Worm (Caenorhabditis elegans) whole organism, late embryonic: ENCODE results near the gene F36H1.12.
A peak's percentile ranks its signal among the peaks of the same experiment; 100 is the strongest.

Experiments used
- K09A11.1 ChIP-seq: sonication (generic microtip); optimal IDR thresholded peaks from 2 replicates; lab custom pipeline; 2017; ENCODE audit warnings: antibody characterized with exemption, mild to moderate bottlenecking, missing genetic modification characterization, missing compliant biosample characterization; ENCODE audit not compliant: insufficient read depth
- ahr-1 ChIP-seq: sonication (generic microtip); optimal IDR thresholded peaks from 2 replicates; lab custom pipeline; 2016; ENCODE audit warnings: missing genetic modification characterization, missing compliant biosample characterization
- ama-1 ChIP-seq: fragments of 150-350 bp; optimal IDR thresholded peaks from 2 replicates; lab custom pipeline; 2014
- ceh-22 ChIP-seq: sonication (generic microtip); optimal IDR thresholded peaks from 2 replicates; lab custom pipeline; 2017; ENCODE audit warnings: missing biosample characterization, missing genetic modification characterization
- ceh-24 ChIP-seq: sonication (generic microtip); optimal IDR thresholded peaks from 2 replicates; lab custom pipeline; 2016; ENCODE audit warnings: mild to moderate bottlenecking, missing genetic modification characterization, missing compliant biosample characterization
- ceh-30 ChIP-seq: fragments of 150-350 bp; optimal IDR thresholded peaks from 2 replicates; lab custom pipeline; 2014; ENCODE audit warnings: missing biosample characterization, missing genetic modification characterization
- ceh-31 ChIP-seq: sonication (generic microtip); optimal IDR thresholded peaks from 2 replicates; lab custom pipeline; 2016; ENCODE audit warnings: missing genetic modification characterization, missing compliant biosample characterization
- ceh-34 ChIP-seq: sonication (generic microtip); optimal IDR thresholded peaks from 2 replicates; lab custom pipeline; 2016; ENCODE audit warnings: mild to moderate bottlenecking, missing genetic modification characterization, missing compliant biosample characterization
- ceh-6 ChIP-seq: fragments of 200-800 bp; sonication (Bioruptor generic); optimal IDR thresholded peaks from 2 replicates; lab custom pipeline; 2018; ENCODE audit warnings: mild to moderate bottlenecking, missing genetic modification characterization, missing compliant biosample characterization
- ceh-9 ChIP-seq: sonication (generic microtip); optimal IDR thresholded peaks from 2 replicates; lab custom pipeline; 2016; ENCODE audit warnings: mild to moderate bottlenecking, missing genetic modification characterization, inconsistent platforms, missing compliant biosample characterization
- che-1 ChIP-seq: sonication (generic microtip); optimal IDR thresholded peaks from 2 replicates; lab custom pipeline; 2016; ENCODE audit warnings: mild to moderate bottlenecking, missing genetic modification characterization, missing compliant biosample characterization
- dmd-4 ChIP-seq: sonication (generic microtip); optimal IDR thresholded peaks from 2 replicates; lab custom pipeline; 2016; ENCODE audit warnings: borderline replicate concordance, missing genetic modification characterization, missing compliant biosample characterization
- dve-1 ChIP-seq: sonication (generic microtip); optimal IDR thresholded peaks from 2 replicates; lab custom pipeline; 2017; ENCODE audit warnings: antibody characterized with exemption, mild to moderate bottlenecking, missing genetic modification characterization, missing compliant biosample characterization
- elt-2 ChIP-seq: sonication (generic microtip); optimal IDR thresholded peaks from 2 replicates; lab custom pipeline; 2016; ENCODE audit warnings: missing genetic modification reagents, missing genetic modification characterization, missing compliant biosample characterization
- fax-1 ChIP-seq: sonication (generic microtip); optimal IDR thresholded peaks from 2 replicates; lab custom pipeline; 2016; ENCODE audit warnings: missing genotype, missing genetic modification characterization, missing compliant biosample characterization
- fkh-10 ChIP-seq: fragments of 150-350 bp; optimal IDR thresholded peaks from 2 replicates; lab custom pipeline; 2014; ENCODE audit warnings: missing biosample characterization, missing genetic modification reagents, missing genetic modification characterization
- fkh-6 ChIP-seq: sonication (generic microtip); optimal IDR thresholded peaks from 2 replicates; lab custom pipeline; 2016; ENCODE audit warnings: missing genetic modification characterization, missing compliant biosample characterization
- hlh-13 ChIP-seq: fragments of 200-800 bp; sonication (Bioruptor generic); optimal IDR thresholded peaks from 2 replicates; lab custom pipeline; 2018; ENCODE audit warnings: mild to moderate bottlenecking, missing genetic modification characterization, missing compliant biosample characterization
- hlh-15 ChIP-seq: sonication (generic microtip); optimal IDR thresholded peaks from 2 replicates; lab custom pipeline; 2016; ENCODE audit warnings: missing genetic modification characterization, missing compliant biosample characterization
- hlh-30 ChIP-seq: sonication (generic microtip); optimal IDR thresholded peaks from 2 replicates; lab custom pipeline; 2017; ENCODE audit warnings: antibody characterized with exemption, missing genetic modification characterization, missing compliant biosample characterization; ENCODE audit not compliant: insufficient read depth
- hlh-6 ChIP-seq: sonication (generic microtip); optimal IDR thresholded peaks from 2 replicates; lab custom pipeline; 2016; ENCODE audit warnings: missing genotype, missing genetic modification characterization, missing compliant biosample characterization
- lin-11 ChIP-seq: fragments of 200-800 bp; sonication (Bioruptor generic); optimal IDR thresholded peaks from 2 replicates; lab custom pipeline; 2018; ENCODE audit warnings: mild to moderate bottlenecking, missing genetic modification characterization, missing compliant biosample characterization
- madf-2 ChIP-seq: sonication (generic microtip); optimal IDR thresholded peaks from 2 replicates; lab custom pipeline; 2017; ENCODE audit warnings: missing genetic modification characterization, missing compliant biosample characterization
- nfya-1 ChIP-seq: sonication (generic microtip); optimal IDR thresholded peaks from 2 replicates; lab custom pipeline; 2017; ENCODE audit warnings: missing genetic modification characterization, mild to moderate bottlenecking, missing compliant biosample characterization, antibody characterized with exemption, moderate library complexity
- nhr-232 ChIP-seq: sonication (generic microtip); optimal IDR thresholded peaks from 2 replicates; lab custom pipeline; 2016; ENCODE audit warnings: missing genetic modification characterization, missing compliant biosample characterization
- npax-4 ChIP-seq: sonication (generic microtip); optimal IDR thresholded peaks from 2 replicates; lab custom pipeline; 2016; ENCODE audit warnings: missing genetic modification characterization, missing compliant biosample characterization
- pag-3 ChIP-seq: sonication (generic microtip); optimal IDR thresholded peaks from 2 replicates; lab custom pipeline; 2016; ENCODE audit warnings: missing compliant biosample characterization, missing genetic modification characterization, borderline replicate concordance
- pat-9 ChIP-seq: fragments of 200-800 bp; sonication (Bioruptor generic); optimal IDR thresholded peaks from 2 replicates; lab custom pipeline; 2018; ENCODE audit warnings: mild to moderate bottlenecking, missing genetic modification characterization, moderate library complexity, missing compliant biosample characterization
- pax-1 ChIP-seq: fragments of 150-350 bp; optimal IDR thresholded peaks from 2 replicates; lab custom pipeline; 2014; ENCODE audit warnings: missing biosample characterization, missing genetic modification characterization
- pha-2 ChIP-seq: sonication (generic microtip); optimal IDR thresholded peaks from 2 replicates; lab custom pipeline; 2017; ENCODE audit warnings: mild to moderate bottlenecking, missing genetic modification characterization, missing compliant biosample characterization
- pros-1 ChIP-seq: fragments of 150-350 bp; optimal IDR thresholded peaks from 2 replicates; lab custom pipeline; 2014; ENCODE audit warnings: missing biosample characterization, missing genetic modification reagents, missing genetic modification characterization
- ref-2 ChIP-seq: sonication (generic microtip); optimal IDR thresholded peaks from 2 replicates; lab custom pipeline; 2016; ENCODE audit warnings: missing genetic modification characterization, missing compliant biosample characterization
- rnt-1 ChIP-seq: sonication (generic microtip); optimal IDR thresholded peaks from 2 replicates; lab custom pipeline; 2016; ENCODE audit warnings: missing genetic modification characterization, missing compliant biosample characterization
- sdc-2 ChIP-seq: sonication (generic microtip); optimal IDR thresholded peaks from 2 replicates; lab custom pipeline; 2016; ENCODE audit warnings: missing genotype, missing genetic modification characterization, missing compliant biosample characterization
- sox-2 ChIP-seq: fragments of 200-800 bp; sonication (Bioruptor generic); IDR thresholded peaks from 2 replicates; pipeline ENCODE4 v1.3.6; 2022; ENCODE audit warnings: missing genetic modification reagents, missing genetic modification characterization, missing compliant biosample characterization
- sox-4 ChIP-seq: sonication (generic microtip); optimal IDR thresholded peaks from 2 replicates; lab custom pipeline; 2017; ENCODE audit warnings: mild to moderate bottlenecking, missing genetic modification characterization, inconsistent platforms, missing compliant biosample characterization
- syd-9 ChIP-seq: sonication (generic microtip); optimal IDR thresholded peaks from 2 replicates; lab custom pipeline; 2016; ENCODE audit warnings: mild to moderate bottlenecking, missing genetic modification characterization, moderate library complexity, missing compliant biosample characterization
- tbx-2 ChIP-seq: sonication (generic microtip); optimal IDR thresholded peaks from 2 replicates; lab custom pipeline; 2016; ENCODE audit warnings: missing genetic modification characterization, missing compliant biosample characterization
- unc-42 ChIP-seq: sonication (generic microtip); optimal IDR thresholded peaks from 2 replicates; lab custom pipeline; 2016; ENCODE audit warnings: missing genotype, missing genetic modification characterization, missing compliant biosample characterization
- ztf-16 ChIP-seq: sonication (generic microtip); optimal IDR thresholded peaks from 2 replicates; lab custom pipeline; 2017; ENCODE audit warnings: missing genetic modification characterization, missing compliant biosample characterization

F36H1.12 gene

DNA sequence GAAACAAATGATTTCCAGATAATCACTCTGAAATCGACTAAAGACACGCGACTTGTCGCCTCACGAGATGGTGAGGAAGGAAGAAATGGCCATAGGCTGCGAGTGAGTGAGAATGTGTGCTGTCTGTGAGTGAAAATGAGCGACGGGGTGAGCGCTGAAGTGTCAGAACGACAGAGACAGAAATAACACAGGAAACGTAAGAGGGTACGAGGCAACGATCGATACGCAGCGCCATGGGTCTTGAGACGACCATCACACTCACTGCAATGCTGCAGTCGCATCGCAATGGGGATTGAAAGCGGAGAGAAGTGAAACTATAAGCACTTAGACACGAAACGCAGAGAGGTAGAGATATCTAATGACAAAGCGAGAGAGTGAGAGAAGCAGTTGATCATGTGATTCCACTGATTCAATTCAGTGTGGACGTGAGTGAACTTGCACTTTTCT, 29.3 kb upstream of the F36H1.12 start (continued):
- TF ChIP-seq ceh-9 (tag; lab: Kevin White, UChicago) (no peak), che-1 (tag; lab: Kevin White, UChicago) (no peak), syd-9 (tag; lab: Kevin White, UChicago) (peak; percentile 67), ceh-22 (peak; percentile 48), ama-1 (lab: Kevin White, UChicago) (no peak), ceh-6 (GFP tag; lab: Kevin White, UChicago) (no peak), dve-1 (tag; lab: Kevin White, UChicago) (peak; percentile 83), sdc-2 (tag; lab: Kevin White, UChicago) (peak; percentile 43), hlh-6 (tag; lab: Kevin White, UChicago) (peak; percentile 27), tbx-2 (peak; percentile 94), dmd-4 (tag; lab: Kevin White, UChicago) (no peak), sox-4 (tag; lab: Kevin White, UChicago) (no peak), lin-11 (tag; lab: Kevin White, UChicago) (no peak), hlh-30 (peak; percentile 97), ceh-34 (peak; percentile 95), nhr-232 (tag; lab: Kevin White, UChicago) (no peak), fkh-6 (tag; lab: Kevin White, UChicago) (peak; percentile 24), ref-2 (tag; lab: Kevin White, UChicago) (peak; percentile 75), ahr-1 (tag; lab: Kevin White, UChicago) (no peak), pag-3 (tag; lab: Kevin White, UChicago) (no peak)

DNA sequence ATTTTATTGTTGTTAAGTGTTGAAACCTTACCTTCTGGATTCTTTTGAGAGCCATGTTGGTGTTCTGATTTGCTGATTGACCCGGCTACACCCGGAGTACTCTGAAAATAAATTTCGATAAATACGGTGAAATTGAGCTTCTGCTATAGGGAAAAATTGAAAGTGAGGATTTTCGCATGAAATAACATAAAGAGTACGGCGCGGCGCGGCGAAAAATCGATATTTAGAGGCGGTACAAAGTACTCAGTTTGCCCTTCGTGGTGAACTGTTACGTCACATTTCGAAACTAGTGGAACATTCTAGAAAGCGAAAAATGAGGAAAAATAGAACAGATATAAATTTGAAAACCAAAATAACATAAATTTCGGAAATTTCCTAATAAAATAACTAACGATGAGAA, 28.7 kb upstream of the F36H1.12 start, which contains the start of gene let-70:
let-70 (minus strand) TSS at position 101 of the 400 bp plus-strand sequence.
- TF ChIP-seq pha-2 (tag; lab: Kevin White, UChicago), result no peak
- no peak for TF ChIP-seq pax-1
- no peak for TF ChIP-seq elt-2
- TF ChIP-seq ceh-31 (tag; lab: Kevin White, UChicago), result no peak

DNA sequence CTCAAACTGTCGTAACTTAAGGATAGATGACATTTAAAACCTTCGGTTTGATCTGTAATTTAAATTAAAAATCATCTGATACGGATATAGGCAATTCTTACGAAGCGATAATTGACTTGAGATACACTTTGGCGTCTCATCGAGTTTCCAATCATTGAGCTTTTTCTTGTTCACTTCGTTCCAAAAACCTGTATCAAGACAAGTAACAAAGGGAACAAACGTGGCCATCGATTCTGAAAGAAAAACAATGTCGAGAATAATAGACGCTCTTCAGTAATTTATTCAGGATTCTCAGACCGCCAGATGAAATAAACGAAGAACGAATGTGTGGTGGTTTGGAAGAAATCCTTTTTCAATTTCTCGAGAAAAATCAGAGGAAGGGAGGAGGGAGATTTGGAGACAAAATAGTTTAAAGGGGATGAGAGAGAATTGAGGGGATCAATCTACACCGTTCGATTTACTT, 27.4 kb upstream of the F36H1.12 start, which contains the start of gene atg-7:
atg-7 (minus strand) TSS at position 233 of the 463 bp plus-strand sequence.
- TF ChIP-seq ceh-9 (tag; lab: Kevin White, UChicago) (no peak), rnt-1 (no peak), ceh-30 (tag; lab: Kevin White, UChicago) (no peak), ama-1 (lab: Kevin White, UChicago) (peak; percentile 26)

DNA sequence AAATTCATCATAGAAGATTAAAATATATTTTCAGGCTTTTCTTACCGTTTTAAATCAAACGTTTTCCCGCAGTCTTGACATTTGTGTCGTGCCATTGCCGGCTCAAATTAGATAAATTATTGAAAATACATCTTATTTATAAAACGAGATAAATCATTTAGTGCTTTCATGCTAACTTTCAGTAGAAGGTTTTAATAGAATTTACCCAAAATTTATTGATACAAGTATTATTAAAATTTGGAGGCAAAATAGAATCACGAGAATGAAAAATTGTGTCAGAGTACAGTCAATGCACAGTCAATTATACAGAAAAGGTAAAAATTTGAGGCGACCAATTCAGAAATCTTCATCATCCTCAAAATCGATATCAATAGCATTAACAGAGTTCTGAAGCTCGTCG, 25.0 kb upstream of the F36H1.12 start, which contains the start of gene Y5F2A.4:
Y5F2A.4 (minus strand) TSS at position 101 of the 400 bp plus-strand sequence.
- TF ChIP-seq nfya-1 (tag; lab: Kevin White, UChicago), result no peak
- no peak for TF ChIP-seq fkh-10
- TF ChIP-seq unc-42 (tag; lab: Kevin White, UChicago), result no peak
- TF ChIP-seq fax-1, result no peak
- no peak for TF ChIP-seq ceh-24 (tag; lab: Kevin White, UChicago)
- TF ChIP-seq K09A11.1 (tag; lab: Kevin White, UChicago), result no peak
- no peak for TF ChIP-seq pros-1 (tag; lab: Kevin White, UChicago)
- no peak for TF ChIP-seq hlh-15
- TF ChIP-seq sox-2 (GFP tag; lab: Robert Waterston, UW), result no peak

- TF ChIP-seq che-1 (tag; lab: Kevin White, UChicago) (peak; percentile 45), pat-9 (peak; percentile 42), madf-2 (tag; lab: Kevin White, UChicago) (peak; percentile 57), npax-4 (tag; lab: Kevin White, UChicago) (peak; percentile 30), dmd-4 (tag; lab: Kevin White, UChicago) (peak; percentile 70), hlh-13 (GFP tag; lab: Kevin White, UChicago) (peak; percentile 72), ztf-16 (tag; lab: Kevin White, UChicago) (peak; percentile 29), lin-11 (tag; lab: Kevin White, UChicago) (peak; percentile 46)
- TF ChIP-seq, all 69 proteins: peak for 8; not testable (repeated sequence) for 61
These were observed 17.4 kb upstream of the F36H1.12 start for ce11 chrIV:11070895-11071294.
